Fruit fly (Drosophila melanogaster) whole organism, wandering third instar larva: ENCODE data around the gene CG7006.

Experiments used
- Dif ChIP-seq: fragments of 200-275, 200-300 bp; sonication (Bioruptor generic); optimal IDR thresholded peaks from 2 replicates; lab custom pipeline; 2018; ENCODE audit warnings: missing biosample characterization, missing genetic modification characterization; ENCODE audit not compliant: partially characterized antibody
- foxo ChIP-seq, 2 experiments: fragments of 200-800 bp; sonication (Bioruptor generic); optimal IDR thresholded peaks; 2 replicates in 1 of 2; 3 replicates in 1 of 2; lab custom pipeline; 2016 to 2017; ENCODE audit warnings: missing biosample characterization in 2 of 2, missing genetic modification characterization in 2 of 2
- psq ChIP-seq: fragments of 200-800 bp; sonication (Bioruptor generic); optimal IDR thresholded peaks from 3 replicates; lab custom pipeline; 2017; ENCODE audit warnings: missing biosample characterization, mild to moderate bottlenecking, missing genetic modification characterization, moderate library complexity

DNA sequence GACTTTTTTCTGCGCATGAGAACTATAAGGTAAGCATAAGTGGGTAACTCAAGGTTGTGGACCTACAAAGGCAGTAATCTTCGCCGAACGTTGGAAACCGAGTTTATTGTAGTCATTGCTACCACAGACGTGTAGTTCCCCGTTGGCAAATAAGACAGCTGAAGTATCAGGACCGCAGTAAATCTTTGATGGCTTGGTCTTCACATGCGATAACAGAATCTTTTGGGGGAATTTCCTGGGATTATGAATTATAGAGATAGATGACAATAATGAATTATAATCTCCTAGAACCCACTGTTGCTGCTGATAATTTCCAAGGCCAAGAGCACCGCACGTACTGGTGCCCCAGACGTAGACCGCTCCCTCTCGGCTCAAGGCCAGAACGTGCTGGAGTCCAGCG lies 27.4 kb upstream of the CG7006 start:
- TF ChIP-seq foxo (GFP tag; optimal IDR thresholded peaks at IDR 0.05; lab: Kevin White, UChicago) = no peak
- TF ChIP-seq Dif (GFP tag; lab: Kevin White, UChicago) = no peak
- no peak for TF ChIP-seq psq (GFP tag; lab: Kevin White, UChicago)
